Fruit fly (Drosophila melanogaster) whole organism, prepupa: ENCODE measurements around the gene Kaz-m1.

Experiments used
- CG11294 ChIP-seq: fragments of 200-800 bp; sonication (Bioruptor generic); IDR thresholded peaks from 2 replicates; pipeline ENCODE4 v1.3.6; 2022; ENCODE audit warnings: missing biosample characterization, missing genetic modification characterization
- CG11762 ChIP-seq: fragments of 200-800 bp; sonication (Bioruptor generic); optimal IDR thresholded peaks from 3 replicates; lab custom pipeline; 2016; ENCODE audit warnings: missing biosample characterization, missing genetic modification characterization; ENCODE audit not compliant: insufficient read depth
- CG15336 ChIP-seq: fragments of 200-800 bp; sonication (Bioruptor generic); IDR thresholded peaks from 2 replicates; pipeline ENCODE4 v1.3.6; 2022; ENCODE audit warnings: missing biosample characterization, missing genetic modification characterization
- CG1621 ChIP-seq: fragments of 200-800 bp; sonication (Bioruptor generic); optimal IDR thresholded peaks from 3 replicates; lab custom pipeline; 2018; ENCODE audit warnings: missing biosample characterization, mild to moderate bottlenecking, missing genetic modification characterization
- CG3032 ChIP-seq: fragments of 200-800 bp; optimal IDR thresholded peaks from 2 replicates; lab custom pipeline; 2019; ENCODE audit warnings: missing biosample characterization, mild to moderate bottlenecking, missing genetic modification characterization, moderate library complexity
- CG3919 ChIP-seq: fragments of 200-800 bp; sonication (Bioruptor generic); optimal IDR thresholded peaks from 3 replicates; lab custom pipeline; 2016; ENCODE audit warnings: missing biosample characterization, missing genetic modification characterization
- CG4318 ChIP-seq: fragments of 200-800 bp; sonication (Bioruptor generic); optimal IDR thresholded peaks from 3 replicates; lab custom pipeline; 2017; ENCODE audit warnings: missing biosample characterization, mild to moderate bottlenecking, missing genetic modification characterization
- CG6163 ChIP-seq: fragments of 200-800 bp; sonication (Bioruptor generic); IDR thresholded peaks from 3 replicates; pipeline ENCODE4 v1.3.6; 2022; ENCODE audit warnings: missing biosample characterization, missing genetic modification characterization
- CG6276 ChIP-seq: fragments of 200-800 bp; sonication (Bioruptor generic); optimal IDR thresholded peaks from 2 replicates; lab custom pipeline; 2017; ENCODE audit warnings: missing biosample characterization, mild to moderate bottlenecking, missing genetic modification characterization
- CG6792 ChIP-seq: fragments of 200-800 bp; sonication (Bioruptor generic); optimal IDR thresholded peaks from 3 replicates; lab custom pipeline; 2016; ENCODE audit warnings: missing biosample characterization, missing genetic modification characterization
- CG6854 ChIP-seq: fragments of 200-800 bp; sonication (Bioruptor generic); optimal IDR thresholded peaks from 2 replicates; lab custom pipeline; 2017; ENCODE audit warnings: missing biosample characterization, mild to moderate bottlenecking, missing genetic modification characterization
- CG8119 ChIP-seq: fragments of 200-800 bp; sonication (Bioruptor generic); IDR thresholded peaks from 3 replicates; pipeline ENCODE4 v1.3.6; 2022; ENCODE audit warnings: missing biosample characterization, missing genetic modification characterization
- CG8632 ChIP-seq: fragments of 200-800 bp; sonication (Bioruptor generic); optimal IDR thresholded peaks from 3 replicates; lab custom pipeline; 2016; ENCODE audit warnings: missing biosample characterization, missing genetic modification characterization
- CG9139 ChIP-seq: fragments of 200-800 bp; sonication (Bioruptor generic); optimal IDR thresholded peaks from 3 replicates; lab custom pipeline; 2017; ENCODE audit warnings: missing biosample characterization, mild to moderate bottlenecking, missing genetic modification characterization
- Eip75B ChIP-seq: fragments of 200-800 bp; sonication (Bioruptor generic); optimal IDR thresholded peaks from 3 replicates; lab custom pipeline; 2016; ENCODE audit warnings: missing biosample characterization, missing genetic modification characterization
- Ets21C ChIP-seq: fragments of 200-800 bp; sonication (Bioruptor generic); optimal IDR thresholded peaks from 3 replicates; lab custom pipeline; 2016; ENCODE audit warnings: missing biosample characterization, missing genetic modification characterization
- Ets96B ChIP-seq: fragments of 200-800 bp; optimal IDR thresholded peaks from 2 replicates; lab custom pipeline; 2019; ENCODE audit warnings: missing biosample characterization, mild to moderate bottlenecking, missing genetic modification characterization, moderate library complexity
- Gug ChIP-seq: fragments of 200-800 bp; sonication (Bioruptor generic); IDR thresholded peaks from 2 replicates; pipeline ENCODE4 v1.3.6; 2022; ENCODE audit warnings: missing biosample characterization, missing genetic modification characterization
- Hr39 ChIP-seq: fragments of 200-800 bp; sonication (Bioruptor generic); optimal IDR thresholded peaks from 2 replicates; lab custom pipeline; 2016; ENCODE audit warnings: missing biosample characterization, missing genetic modification characterization
- Hr4 ChIP-seq: fragments of 200-800 bp; sonication (Bioruptor generic); optimal IDR thresholded peaks from 3 replicates; lab custom pipeline; 2016; ENCODE audit warnings: missing biosample characterization, missing genetic modification characterization
- Lpt ChIP-seq: fragments of 200-800 bp; sonication (Bioruptor generic); optimal IDR thresholded peaks from 3 replicates; lab custom pipeline; 2016; ENCODE audit warnings: missing biosample characterization, missing genetic modification characterization
- OdsH ChIP-seq: fragments of 200-800 bp; sonication (Bioruptor generic); optimal IDR thresholded peaks from 3 replicates; lab custom pipeline; 2016; ENCODE audit warnings: missing biosample characterization, missing genetic modification characterization
- Smox ChIP-seq: fragments of 200-800 bp; sonication (Bioruptor generic); optimal IDR thresholded peaks from 3 replicates; lab custom pipeline; 2016; ENCODE audit warnings: missing biosample characterization, missing genetic modification characterization
- Sox102F ChIP-seq: fragments of 200-800 bp; sonication (Bioruptor generic); optimal IDR thresholded peaks from 2 replicates; lab custom pipeline; 2016; ENCODE audit warnings: missing biosample characterization, mild to moderate bottlenecking, missing genetic modification characterization
- Sox14 ChIP-seq: fragments of 200-800 bp; sonication (Bioruptor generic); optimal IDR thresholded peaks from 3 replicates; lab custom pipeline; 2016; ENCODE audit warnings: missing biosample characterization, missing genetic modification characterization
- Sox15 ChIP-seq: fragments of 200-800 bp; sonication (Bioruptor generic); optimal IDR thresholded peaks from 3 replicates; lab custom pipeline; 2016; ENCODE audit warnings: missing biosample characterization, missing genetic modification characterization
- cyc ChIP-seq: fragments of 200-800 bp; sonication (Bioruptor generic); optimal IDR thresholded peaks from 3 replicates; lab custom pipeline; 2016; ENCODE audit warnings: missing biosample characterization, missing genetic modification characterization
- dac ChIP-seq: fragments of 200-800 bp; sonication (Bioruptor generic); optimal IDR thresholded peaks from 2 replicates; lab custom pipeline; 2017; ENCODE audit warnings: missing biosample characterization, mild to moderate bottlenecking, missing genetic modification characterization
- eg ChIP-seq: fragments of 200-800 bp; sonication (Bioruptor generic); IDR thresholded peaks from 3 replicates; pipeline ENCODE4 v1.3.6; 2022; ENCODE audit warnings: missing biosample characterization, missing genetic modification characterization
- esn ChIP-seq: fragments of 200-800 bp; sonication (Bioruptor generic); optimal IDR thresholded peaks from 2 replicates; lab custom pipeline; 2016; ENCODE audit warnings: missing biosample characterization, mild to moderate bottlenecking, missing genetic modification characterization, moderate library complexity
- fd59A ChIP-seq: fragments of 200-800 bp; sonication (Bioruptor generic); optimal IDR thresholded peaks from 2 replicates; lab custom pipeline; 2017; ENCODE audit warnings: missing biosample characterization, mild to moderate bottlenecking, missing genetic modification characterization, missing genetic modification reagents
- lz ChIP-seq: fragments of 200-800 bp; sonication (Bioruptor generic); optimal IDR thresholded peaks from 3 replicates; lab custom pipeline; 2016; ENCODE audit warnings: missing biosample characterization, missing genetic modification characterization
- salr ChIP-seq, 2 experiments: fragments of 200-800 bp; sonication (Bioruptor generic); optimal IDR thresholded peaks; 3 replicates each; lab custom pipeline; 2016 to 2018; ENCODE audit warnings: missing biosample characterization in 2 of 2, missing genetic modification characterization in 2 of 2, mild to moderate bottlenecking in 1 of 2
- spab ChIP-seq: fragments of 200-800 bp; sonication (Bioruptor generic); optimal IDR thresholded peaks from 2 replicates; lab custom pipeline; 2017; ENCODE audit warnings: missing biosample characterization, mild to moderate bottlenecking, missing genetic modification characterization, missing genetic modification reagents
- ss ChIP-seq, 2 experiments: fragments of 200-800 bp; sonication (Bioruptor generic); optimal IDR thresholded peaks; 2 replicates in 1 of 2; 3 replicates in 1 of 2; lab custom pipeline; 2017 to 2018; ENCODE audit warnings: mild to moderate bottlenecking in 2 of 2, missing biosample characterization in 2 of 2, missing genetic modification characterization in 2 of 2, moderate library complexity in 1 of 2
- svp ChIP-seq: fragments of 200-800 bp; sonication (Bioruptor generic); peaks from one replicate; lab custom pipeline; 2016; ENCODE audit warnings: missing biosample characterization, missing genetic modification characterization

Gene Kaz-m1

DNA sequence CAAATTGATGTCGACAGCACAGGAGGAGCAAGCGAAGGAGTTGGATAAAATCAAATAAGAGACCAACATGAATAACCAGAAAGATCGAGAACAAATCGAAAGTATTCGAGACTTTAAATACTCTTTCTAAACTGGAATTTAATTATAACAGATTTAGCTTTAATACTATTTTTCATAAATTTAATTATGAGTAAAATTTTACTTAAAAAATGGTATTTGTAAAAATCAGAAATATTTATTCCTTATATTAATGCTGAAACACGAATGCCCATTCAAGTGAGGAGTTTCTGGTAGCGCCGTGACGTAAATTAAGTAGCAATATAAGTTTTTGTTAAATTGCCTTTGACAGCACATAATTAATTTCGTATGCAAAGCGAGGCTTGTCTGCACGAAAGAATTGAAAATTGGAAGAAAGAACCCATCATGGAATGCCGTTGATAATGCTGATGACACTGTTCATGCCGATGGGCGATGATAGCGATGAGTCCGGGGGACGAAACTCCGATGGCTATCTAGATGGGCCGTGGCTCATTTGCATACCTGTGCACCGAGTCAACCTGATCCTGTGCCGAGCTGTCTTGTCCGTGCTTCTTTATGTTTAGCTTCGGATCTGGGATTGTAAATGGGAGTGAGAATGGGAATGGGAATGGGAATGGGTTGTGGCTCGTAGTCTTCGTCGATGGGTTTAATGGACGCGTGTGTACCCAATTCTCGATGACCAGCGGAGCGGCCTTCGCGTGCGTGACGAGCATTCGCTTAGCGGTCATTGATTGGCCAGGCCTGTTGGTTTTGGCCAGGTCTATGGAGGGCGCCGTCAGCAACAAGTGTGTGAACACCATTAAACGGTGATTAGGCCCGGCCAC, 1.5 kb upstream of the Kaz-m1 start (continued):
- TF ChIP-seq Hr39 (GFP tag; lab: Kevin White, UChicago), result no peak
- no peak for TF ChIP-seq lz
- TF ChIP-seq Hr4 (GFP tag; lab: Kevin White, UChicago), result peak; percentile 6
- no peak for TF ChIP-seq CG6854
- TF ChIP-seq Ets21C (GFP tag; lab: Kevin White, UChicago), result no peak
- no peak for TF ChIP-seq CG11762 (GFP tag; lab: Kevin White, UChicago)
- peak; percentile 7 for TF ChIP-seq cyc
- TF ChIP-seq OdsH, result peak; percentile 31
- TF ChIP-seq Sox15 (GFP tag; lab: Kevin White, UChicago), result no peak
- TF ChIP-seq Smox (GFP tag; lab: Kevin White, UChicago), result peak; percentile 18
- TF ChIP-seq Eip75B (GFP tag; lab: Kevin White, UChicago), result no peak
- no peak for TF ChIP-seq Lpt (GFP tag; lab: Kevin White, UChicago)
- TF ChIP-seq Ets96B (tag; lab: Kevin White, UChicago), result peak; percentile 67
- peak; percentile 34 to 96 for TF ChIP-seq ss (GFP tag; optimal IDR thresholded peaks at IDR 0.05; lab: Kevin White, UChicago)
- peak; percentile 24 for TF ChIP-seq Sox14 (GFP tag; lab: Kevin White, UChicago)
- TF ChIP-seq Sox102F (GFP tag; lab: Kevin White, UChicago), result peak; percentile 42
- TF ChIP-seq CG11294 (GFP tag; lab: Robert Waterston, UW), result no peak
- no peak for TF ChIP-seq CG6276 (GFP tag; lab: Kevin White, UChicago)
- peak; percentile 59; the same call in 2 of the 3 replicates for TF ChIP-seq CG8119 (GFP tag; lab: Robert Waterston, UW)
- TF ChIP-seq svp (GFP tag; lab: Kevin White, UChicago), result peak; percentile 36
- peak; percentile 59 for TF ChIP-seq esn (GFP tag; lab: Kevin White, UChicago)
- 0 out of 3 replicates have a peak, but pooled peaks have one; percentile 9 for TF ChIP-seq eg (GFP tag; lab: Robert Waterston, UW)
- TF ChIP-seq CG4318 (GFP tag; lab: Kevin White, UChicago), result peak; percentile 5
- TF ChIP-seq fd59A (GFP tag; lab: Kevin White, UChicago), result no peak
- TF ChIP-seq salr (GFP tag; optimal IDR thresholded peaks at IDR 0.05; lab: Kevin White, UChicago), result no peak
- peak; percentile 79 for TF ChIP-seq CG3032 (tag; lab: Kevin White, UChicago)
- TF ChIP-seq CG1621 (tag; lab: Kevin White, UChicago), result peak; percentile 50
- TF ChIP-seq CG8632 (GFP tag; lab: Kevin White, UChicago), result no peak
- peak; percentile 64 for TF ChIP-seq CG15336 (GFP tag; lab: Robert Waterston, UW)
- 0 out of 2 replicates have a peak, but pooled peaks have one; percentile 11 for TF ChIP-seq Gug (GFP tag; lab: Robert Waterston, UW)
- TF ChIP-seq dac, result no peak

- TF ChIP-seq spab (GFP tag; lab: Kevin White, UChicago) (no peak), Eip75B (GFP tag; lab: Kevin White, UChicago) (no peak), CG6854 (no peak), CG9139 (GFP tag; lab: Kevin White, UChicago) (no peak), CG11294 (GFP tag; lab: Robert Waterston, UW) (no peak), Hr4 (GFP tag; lab: Kevin White, UChicago) (no peak), salr (GFP tag; optimal IDR thresholded peaks at IDR 0.05; lab: Kevin White, UChicago) (no peak), CG3919 (GFP tag; lab: Kevin White, UChicago) (no peak), CG6792 (GFP tag; lab: Kevin White, UChicago) (no peak)
These were observed 915 bp upstream of the Kaz-m1 start for dm6 chr3R:26013664-26013948.

DNA sequence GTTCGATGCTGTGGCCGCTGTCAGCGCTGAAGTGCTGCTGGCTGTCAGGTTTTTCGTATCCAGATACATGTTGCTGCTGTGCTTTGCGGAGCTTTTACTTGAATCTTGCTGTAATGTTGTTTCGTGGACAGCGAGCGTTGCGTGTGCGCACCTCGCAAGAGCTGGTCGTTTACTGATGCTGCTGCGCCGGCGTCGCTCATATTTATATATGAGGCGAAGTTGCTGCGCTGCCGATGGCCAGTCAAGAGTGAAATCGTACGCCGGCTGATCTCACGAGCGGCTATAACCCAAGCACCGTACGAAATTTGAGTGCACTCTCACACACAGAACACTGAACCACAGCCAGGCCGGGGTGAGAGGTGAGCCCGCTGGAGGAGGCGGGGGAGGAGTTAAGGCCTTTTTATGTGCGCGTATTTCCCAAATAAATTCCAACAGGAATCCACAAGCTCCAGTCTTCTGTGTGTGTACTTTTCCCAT, 2.8 kb downstream of the Kaz-m1 start:
- no peak for TF ChIP-seq CG4318 (GFP tag; lab: Kevin White, UChicago)
- 0 out of 3 replicates have a peak, but pooled peaks have one; percentile 27 for TF ChIP-seq CG6163 (GFP tag; lab: Robert Waterston, UW)
